4 worm cellular contexts compared by ENCODE assay signal in the genomic region with DNA sequence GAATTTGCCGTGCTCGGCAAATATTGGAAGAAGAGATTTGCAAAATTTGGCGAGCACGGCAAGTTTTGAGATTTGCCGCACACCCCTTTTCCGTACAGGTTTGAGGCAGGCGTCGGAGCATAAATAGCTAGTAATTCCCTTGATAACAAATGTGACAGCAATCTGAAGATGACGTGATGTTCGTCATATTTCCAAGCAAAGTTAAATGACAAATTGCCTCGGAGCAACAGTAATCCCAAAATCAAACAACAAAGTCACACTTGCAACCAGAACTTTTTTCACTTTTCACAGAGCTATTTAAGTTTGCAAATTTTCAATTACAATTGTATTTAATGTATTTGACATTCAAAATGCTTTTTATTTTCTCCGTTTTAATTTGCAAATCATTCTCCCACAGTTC.
A peak's percentile ranks its signal among the peaks of the same experiment; 100 is the strongest.
TF ChIP-seq lines count a peak whose summit lies in the region.

A gene (plus strand): TSS at position 301 of the 400 bp plus-strand sequence.

TF ChIP-seq in whole organism, L2 larva, 48 proteins besides CTCF, POLR2A, EP300 and RAD21:
- peak; percentile 19 for TF ChIP-seq fos-1 (tag; optimal IDR thresholded peaks at IDR 0.05; lab: Kevin White, UChicago)
- TF ChIP-seq gmeb-1 (tag; optimal IDR thresholded peaks at IDR 0.05; lab: Kevin White, UChicago) = no peak

TF ChIP-seq in whole organism, L3 larva, 47 proteins besides CTCF, POLR2A, EP300 and RAD21:
- TF ChIP-seq sea-2 (GFP tag; optimal IDR thresholded peaks at IDR 0.05; lab: Kevin White, UChicago) = no peak
- no peak for TF ChIP-seq ceh-16 (tag; optimal IDR thresholded peaks at IDR 0.05; lab: Kevin White, UChicago)
- peak; percentile 12 for TF ChIP-seq elt-2 (tag; optimal IDR thresholded peaks at IDR 0.05; lab: Kevin White, UChicago)
- TF ChIP-seq ceh-9 (tag; optimal IDR thresholded peaks at IDR 0.05; lab: Kevin White, UChicago) = no peak
- TF ChIP-seq unc-62 (GFP tag; optimal IDR thresholded peaks at IDR 0.05; lab: Kevin White, UChicago) = no peak

TF ChIP-seq in whole organism, L4 larva, 104 proteins besides CTCF, POLR2A, EP300 and RAD21:
- TF ChIP-seq pha-4 (GFP tag; IDR thresholded peaks at IDR 0.05; lab: Robert Waterston, UW) (no peak), pha-4 (tag; optimal IDR thresholded peaks at IDR 0.05; lab: Kevin White, UChicago) (no peak), ztf-7 (tag; optimal IDR thresholded peaks at IDR 0.05; lab: Kevin White, UChicago) (no peak), F10B5.3 (tag; optimal IDR thresholded peaks at IDR 0.05; lab: Kevin White, UChicago) (no peak), nhr-237 (tag; optimal IDR thresholded peaks at IDR 0.05; lab: Kevin White, UChicago) (no peak), vab-7 (GFP tag; IDR thresholded peaks at IDR 0.05; lab: Robert Waterston, UW) (no peak), mep-1 (tag; optimal IDR thresholded peaks at IDR 0.05; lab: Kevin White, UChicago) (no peak), daf-8 (GFP tag; IDR thresholded peaks at IDR 0.05; lab: Robert Waterston, UW) (no peak), unc-62 (GFP tag; optimal IDR thresholded peaks at IDR 0.05 in 1 of 2; lab: Kevin White, UChicago) (peak in 1 of 2 experiments; percentile 43), unc-62 (tag; optimal IDR thresholded peaks at IDR 0.05; lab: Kevin White, UChicago) (no peak), dve-1 (tag; optimal IDR thresholded peaks at IDR 0.05; lab: Kevin White, UChicago; ENCODE audit: insufficient read depth) (no peak), lir-3 (tag; optimal IDR thresholded peaks at IDR 0.05; lab: Kevin White, UChicago) (no peak), daf-16 (GFP tag; optimal IDR thresholded peaks at IDR 0.05; lab: Kevin White, UChicago) (no peak), daf-16 (tag; optimal IDR thresholded peaks at IDR 0.05; lab: Kevin White, UChicago) (no peak), mdl-1 (tag; optimal IDR thresholded peaks at IDR 0.05; lab: Kevin White, UChicago) (no peak), fkh-10 (GFP tag; optimal IDR thresholded peaks at IDR 0.05; lab: Kevin White, UChicago) (no peak), lin-29 (GFP tag; IDR thresholded peaks at IDR 0.05; lab: Robert Waterston, UW) (no peak), dmd-6 (GFP tag; IDR thresholded peaks at IDR 0.05; lab: Robert Waterston, UW) (peak; percentile 51), hmg-1.1 (GFP tag; IDR thresholded peaks at IDR 0.05; lab: Robert Waterston, UW) (no peak)

TF ChIP-seq in whole organism, young adult, 124 proteins besides CTCF, POLR2A, EP300 and RAD21:
- TF ChIP-seq zim-3 (tag; optimal IDR thresholded peaks at IDR 0.05; lab: Kevin White, UChicago) (no peak), nhr-90 (tag; optimal IDR thresholded peaks at IDR 0.05; lab: Kevin White, UChicago) (no peak), B0019.2 (GFP tag; conservative IDR thresholded peaks at IDR 0.05; lab: Robert Waterston, UW) (no peak), cebp-2 (GFP tag; IDR thresholded peaks at IDR 0.05; lab: Robert Waterston, UW) (no peak), nhr-80 (tag; optimal IDR thresholded peaks at IDR 0.05; lab: Kevin White, UChicago) (peak; percentile 14), somi-1 (GFP tag; optimal IDR thresholded peaks at IDR 0.05; lab: Kevin White, UChicago) (no peak), Y53G8AR.9 (GFP tag; conservative IDR thresholded peaks at IDR 0.05; lab: Robert Waterston, UW) (0 out of 2 replicates have a peak, but pooled peaks have one; percentile 32), tlf-1 (GFP tag; optimal IDR thresholded peaks at IDR 0.05; lab: Kevin White, UChicago) (no peak), ceh-58 (GFP tag; IDR thresholded peaks at IDR 0.05; lab: Robert Waterston, UW) (no peak), him-1 (tag; optimal IDR thresholded peaks at IDR 0.05; lab: Kevin White, UChicago) (no peak), F52B5.7 (tag; optimal IDR thresholded peaks at IDR 0.05; lab: Kevin White, UChicago) (no peak), tbp1 (GFP tag; optimal IDR thresholded peaks at IDR 0.05; lab: Kevin White, UChicago) (no peak), lsy-27 (tag; optimal IDR thresholded peaks at IDR 0.05; lab: Kevin White, UChicago; ENCODE audit: borderline replicate concordance, insufficient read depth) (no peak), nhr-120 (GFP tag; IDR thresholded peaks at IDR 0.05; lab: Robert Waterston, UW) (no peak), ceh-40 (GFP tag; IDR thresholded peaks at IDR 0.05; lab: Robert Waterston, UW) (no peak), snpc-4 (GFP tag; optimal IDR thresholded peaks at IDR 0.05; lab: Kevin White, UChicago) (no peak), snpc-4 (tag; optimal IDR thresholded peaks at IDR 0.05; lab: Kevin White, UChicago) (no peak), ets-4 (GFP tag; optimal IDR thresholded peaks at IDR 0.05; lab: Kevin White, UChicago) (peak; percentile 28), K12H6.12 (tag; optimal IDR thresholded peaks at IDR 0.05; lab: Kevin White, UChicago) (no peak)
